Fruit fly (Drosophila melanogaster) whole organism, embryonic: ENCODE results near the gene RpL32.

Experiments used
- B-H2 ChIP-seq: fragments of 200-800 bp; sonication (Bioruptor generic); optimal IDR thresholded peaks from 2 replicates; lab custom pipeline; 2018; ENCODE audit warnings: missing biosample characterization, mild to moderate bottlenecking, missing genetic modification characterization
- Bgb ChIP-seq: fragments of 200-800 bp; sonication (Bioruptor generic); IDR thresholded peaks from 2 replicates; pipeline ENCODE4 v1.3.6; 2022; ENCODE audit warnings: missing biosample characterization, missing genetic modification characterization; ENCODE audit not compliant: partially characterized antibody
- CG10543 ChIP-seq: fragments of 200-800 bp; sonication (Bioruptor generic); optimal IDR thresholded peaks from 3 replicates; lab custom pipeline; 2017; ENCODE audit warnings: missing biosample characterization, mild to moderate bottlenecking, missing genetic modification characterization, moderate library complexity
- CG10959 ChIP-seq: fragments of 200-800 bp; sonication (Bioruptor generic); IDR thresholded peaks from 2 replicates; pipeline ENCODE4 v1.3.6; 2022; ENCODE audit warnings: missing biosample characterization, missing genetic modification characterization
- CG13296 ChIP-seq: fragments of 200-800 bp; sonication (Bioruptor generic); optimal IDR thresholded peaks from 3 replicates; lab custom pipeline; 2018; ENCODE audit warnings: missing biosample characterization, mild to moderate bottlenecking, missing genetic modification characterization
- CG15269 ChIP-seq: fragments of 200-800 bp; sonication (Bioruptor generic); optimal IDR thresholded peaks from 2 replicates; lab custom pipeline; 2018; ENCODE audit warnings: missing biosample characterization, mild to moderate bottlenecking, missing genetic modification characterization, moderate library complexity
- CG17912 ChIP-seq: fragments of 200-800 bp; sonication (Bioruptor generic); optimal IDR thresholded peaks from 2 replicates; lab custom pipeline; 2018; ENCODE audit warnings: missing biosample characterization, mild to moderate bottlenecking, missing genetic modification characterization
- CG1792 ChIP-seq: fragments of 200-800 bp; sonication (Bioruptor generic); optimal IDR thresholded peaks from 2 replicates; lab custom pipeline; 2016; ENCODE audit warnings: missing biosample characterization, missing genetic modification characterization
- CG2116 ChIP-seq: fragments of 200-800 bp; sonication (Bioruptor generic); optimal IDR thresholded peaks from 3 replicates; lab custom pipeline; 2018; ENCODE audit warnings: missing biosample characterization, mild to moderate bottlenecking, missing genetic modification characterization
- CG3847 ChIP-seq: fragments of 200-800 bp; sonication (Bioruptor generic); IDR thresholded peaks from 2 replicates; pipeline ENCODE4 v1.3.6; 2022; ENCODE audit warnings: missing biosample characterization, missing genetic modification characterization
- CG4282 ChIP-seq: fragments of 200-800 bp; sonication (Bioruptor generic); optimal IDR thresholded peaks from 2 replicates; lab custom pipeline; 2016; ENCODE audit warnings: missing biosample characterization, missing genetic modification characterization
- CG4328 ChIP-seq: fragments of 200-800 bp; sonication (Bioruptor generic); optimal IDR thresholded peaks from 3 replicates; lab custom pipeline; 2017; ENCODE audit warnings: missing biosample characterization, missing genetic modification reagents, missing genetic modification characterization
- CG4730 ChIP-seq: fragments of 200-800 bp; sonication (Bioruptor generic); IDR thresholded peaks from 2 replicates; pipeline ENCODE4 v1.3.6; 2022; ENCODE audit warnings: missing biosample characterization, missing genetic modification characterization
- CG7745 ChIP-seq: fragments of 200-800 bp; sonication (Bioruptor generic); optimal IDR thresholded peaks from 2 replicates; lab custom pipeline; 2018; ENCODE audit warnings: missing biosample characterization, mild to moderate bottlenecking, missing genetic modification characterization, moderate library complexity
- CG9437 ChIP-seq: fragments of 200-800 bp; sonication (Bioruptor generic); optimal IDR thresholded peaks from 2 replicates; lab custom pipeline; 2018; ENCODE audit warnings: missing biosample characterization, mild to moderate bottlenecking, missing genetic modification characterization
- CG9609 ChIP-seq: fragments of 200-800 bp; sonication (Bioruptor generic); optimal IDR thresholded peaks from 3 replicates; lab custom pipeline; 2016; ENCODE audit warnings: missing biosample characterization, missing genetic modification characterization
- CHES-1-like ChIP-seq: fragments of 200-800 bp; sonication (Bioruptor generic); optimal IDR thresholded peaks from 2 replicates; lab custom pipeline; 2016; ENCODE audit warnings: missing biosample characterization, missing genetic modification characterization
- Chrac-16 ChIP-seq: fragments of 200-800 bp; sonication (Bioruptor generic); optimal IDR thresholded peaks from 3 replicates; lab custom pipeline; 2016; ENCODE audit warnings: missing biosample characterization, missing genetic modification characterization
- CoRest ChIP-seq: fragments of 200-800 bp; sonication (Bioruptor generic); optimal IDR thresholded peaks from 3 replicates; lab custom pipeline; 2018; ENCODE audit warnings: missing biosample characterization, mild to moderate bottlenecking, missing genetic modification characterization, moderate library complexity
- CrebB ChIP-seq: fragments of 200-800 bp; sonication (Bioruptor generic); optimal IDR thresholded peaks from 3 replicates; lab custom pipeline; 2018; ENCODE audit warnings: missing biosample characterization, mild to moderate bottlenecking, missing genetic modification characterization
- Doc3 ChIP-seq: fragments of 200-800 bp; sonication (Bioruptor generic); IDR thresholded peaks from 3 replicates; pipeline ENCODE4 v1.3.6; 2022; ENCODE audit warnings: missing biosample characterization, missing genetic modification characterization; ENCODE audit not compliant: partially characterized antibody
- Ets65A ChIP-seq: fragments of 200-800 bp; sonication (Bioruptor generic); peaks from one replicate; lab custom pipeline; 2016; ENCODE audit warnings: missing biosample characterization, missing genetic modification characterization
- GATAe ChIP-seq: fragments of 200-800 bp; sonication (Bioruptor generic); conservative IDR thresholded peaks from 2 replicates; pipeline ENCODE4 v1.3.6; 2022; ENCODE audit warnings: missing biosample characterization, missing genetic modification characterization
- HLH3B ChIP-seq: fragments of 200-800 bp; sonication (Bioruptor generic); IDR thresholded peaks from 2 replicates; pipeline ENCODE4 v1.3.6; 2022; ENCODE audit warnings: missing biosample characterization, missing genetic modification characterization
- HLH4C ChIP-seq: fragments of 200-800 bp; sonication (Bioruptor generic); IDR thresholded peaks from 3 replicates; pipeline ENCODE4 v1.3.6; 2022; ENCODE audit warnings: missing biosample characterization, missing genetic modification characterization; ENCODE audit not compliant: partially characterized antibody
- Hr51 ChIP-seq, 2 experiments: fragments of 200-800 bp; sonication (Bioruptor generic); optimal IDR thresholded peaks; 2 replicates in 1 of 2; 3 replicates in 1 of 2; lab custom pipeline; 2016 to 2018; ENCODE audit warnings: missing biosample characterization in 2 of 2, missing genetic modification characterization in 2 of 2, mild to moderate bottlenecking in 1 of 2, moderate library complexity in 1 of 2
- Hsf ChIP-seq: fragments of 200-800 bp; sonication (Bioruptor generic); optimal IDR thresholded peaks from 3 replicates; lab custom pipeline; 2016; ENCODE audit warnings: missing biosample characterization, missing genetic modification characterization
- MESR4 ChIP-seq: fragments of 200-800 bp; sonication (Bioruptor generic); optimal IDR thresholded peaks from 2 replicates; lab custom pipeline; 2018; ENCODE audit warnings: missing biosample characterization, mild to moderate bottlenecking, missing genetic modification characterization, moderate library complexity
- Med ChIP-seq: fragments of 200-800 bp; sonication (Bioruptor generic); peaks from one replicate; lab custom pipeline; 2016; ENCODE audit warnings: missing biosample characterization, missing genetic modification characterization, mild to moderate bottlenecking, inconsistent platforms, moderate library complexity
- cato ChIP-seq: fragments of 200-800 bp; sonication (Bioruptor generic); optimal IDR thresholded peaks from 2 replicates; lab custom pipeline; 2016; ENCODE audit warnings: missing biosample characterization, missing genetic modification characterization, borderline replicate concordance
- da ChIP-seq: fragments of 200-800 bp; sonication (Bioruptor generic); optimal IDR thresholded peaks from 2 replicates; lab custom pipeline; 2016; ENCODE audit warnings: missing biosample characterization, missing genetic modification characterization
- dimm ChIP-seq: fragments of 200-800 bp; sonication (Bioruptor generic); IDR thresholded peaks from 2 replicates; pipeline ENCODE4 v1.3.6; 2022; ENCODE audit warnings: missing biosample characterization, missing genetic modification characterization
- ftz-f1 ChIP-seq: fragments of 200-800 bp; sonication (Bioruptor generic); optimal IDR thresholded peaks from 2 replicates; lab custom pipeline; 2016; ENCODE audit warnings: missing biosample characterization, missing genetic modification characterization
- gsb ChIP-seq: fragments of 200-800 bp; sonication (Bioruptor generic); IDR thresholded peaks from 2 replicates; pipeline ENCODE4 v1.3.6; 2022; ENCODE audit warnings: missing biosample characterization, missing genetic modification characterization
- hbn ChIP-seq: fragments of 200-800 bp; sonication (Bioruptor generic); IDR thresholded peaks from 2 replicates; pipeline ENCODE4 v1.3.6; 2022; ENCODE audit warnings: missing biosample characterization, missing genetic modification characterization; ENCODE audit not compliant: partially characterized antibody
- her ChIP-seq: fragments of 200-800 bp; sonication (Bioruptor generic); optimal IDR thresholded peaks from 2 replicates; lab custom pipeline; 2016; ENCODE audit warnings: missing biosample characterization, missing genetic modification characterization
- jigr1 ChIP-seq: fragments of 200-800 bp; sonication (Bioruptor generic); IDR thresholded peaks from 3 replicates; pipeline ENCODE4 v1.3.6; 2022; ENCODE audit warnings: missing biosample characterization, missing genetic modification characterization
- knrl ChIP-seq: fragments of 200-800 bp; sonication (Bioruptor generic); IDR thresholded peaks from 3 replicates; pipeline ENCODE4 v1.3.6; 2022; ENCODE audit warnings: missing biosample characterization, missing genetic modification characterization; ENCODE audit not compliant: partially characterized antibody
- lov ChIP-seq, 2 experiments: fragments of 200-800 bp in 1 of 2; fragments of >200 bp in 1 of 2; sonication (Bioruptor generic) in 1 of 2; IDR thresholded peaks in 1 of 2; optimal IDR thresholded peaks in 1 of 2; 2 replicates in 1 of 2; 3 replicates in 1 of 2; pipeline versions ENCODE4 v1.3.6 to Lab custom; 2017 to 2022; ENCODE audit warnings: missing biosample characterization in 1 of 2, missing genetic modification characterization in 1 of 2
- mirr ChIP-seq: fragments of 200-800 bp; sonication (Bioruptor generic); optimal IDR thresholded peaks from 3 replicates; lab custom pipeline; 2018; ENCODE audit warnings: missing biosample characterization, mild to moderate bottlenecking, missing genetic modification characterization
- otp ChIP-seq: fragments of 200-800 bp; sonication (Bioruptor generic); IDR thresholded peaks from 3 replicates; pipeline ENCODE4, ENCODE4 v1.3.6; 2022; ENCODE audit warnings: missing biosample characterization, missing genetic modification characterization
- prd ChIP-seq, 3 experiments: fragments of >200 bp in 2 of 3; fragments of 200-800 bp in 1 of 3; sonication (Bioruptor generic) in 1 of 3; optimal IDR thresholded peaks in 2 of 3; IDR thresholded peaks in 1 of 3; 2 replicates in 2 of 3; 3 replicates in 1 of 3; pipeline versions ENCODE4 v1.3.6 to Lab custom; 2017 to 2022; ENCODE audit warnings: missing biosample characterization in 1 of 3, missing genetic modification characterization in 1 of 3
- sima ChIP-seq: fragments of 200-800 bp; sonication (Bioruptor generic); optimal IDR thresholded peaks from 2 replicates; lab custom pipeline; 2016; ENCODE audit warnings: missing biosample characterization, missing genetic modification characterization
- sisA ChIP-seq: fragments of 200-800 bp; sonication (Bioruptor generic); IDR thresholded peaks from 2 replicates; pipeline ENCODE4 v1.3.6; 2022; ENCODE audit warnings: missing biosample characterization, missing genetic modification characterization
- slou ChIP-seq: fragments of 200-800 bp; sonication (Bioruptor generic); optimal IDR thresholded peaks from 3 replicates; lab custom pipeline; 2016; ENCODE audit warnings: missing biosample characterization, missing genetic modification characterization
- tin ChIP-seq: fragments of 200-800 bp; sonication (Bioruptor generic); optimal IDR thresholded peaks from 3 replicates; lab custom pipeline; 2016; ENCODE audit warnings: missing biosample characterization, missing genetic modification characterization
- usp ChIP-seq: fragments of >200 bp; optimal IDR thresholded peaks from 2 replicates; lab custom pipeline; 2017; ENCODE audit warnings: missing biosample characterization, missing genetic modification characterization
- zen ChIP-seq: fragments of 200-800 bp; sonication (Bioruptor generic); optimal IDR thresholded peaks from 3 replicates; lab custom pipeline; 2018; ENCODE audit warnings: missing biosample characterization, mild to moderate bottlenecking, missing genetic modification characterization, moderate library complexity
- zen2 ChIP-seq: fragments of 200-800 bp; sonication (Bioruptor generic); IDR thresholded peaks from 3 replicates; pipeline ENCODE4 v1.3.6; 2022; ENCODE audit warnings: missing biosample characterization, missing genetic modification characterization; ENCODE audit not compliant: partially characterized antibody

Gene RpL32

DNA sequence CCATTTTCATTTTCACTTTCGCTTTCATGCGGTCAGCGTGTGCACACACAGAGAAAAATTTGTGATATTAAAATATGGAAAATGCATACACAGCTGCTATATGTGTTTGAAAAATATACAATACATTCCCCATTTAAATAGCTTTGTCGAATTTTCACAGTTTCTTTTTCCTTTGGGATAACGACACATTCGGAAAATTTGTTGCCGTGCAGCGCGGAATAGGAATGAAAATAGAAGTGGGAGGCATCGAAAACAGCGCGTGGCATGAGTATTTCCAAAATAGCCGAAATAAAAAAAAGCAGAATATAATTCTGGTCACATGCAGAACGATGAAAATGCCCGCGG is 46.7 kb upstream of the RpL32 start (continued):
- TF ChIP-seq Hr51 (GFP tag; optimal IDR thresholded peaks at IDR 0.05; lab: Kevin White, UChicago) (peak; percentile 78 to 80), CG3847 (GFP tag; lab: Robert Waterston, UW) (peak; percentile 87), sisA (GFP tag; lab: Robert Waterston, UW) (peak; percentile 92), tin (peak; percentile 81), mirr (GFP tag; lab: Kevin White, UChicago) (peak; percentile 44), CoRest (tag; lab: Kevin White, UChicago) (peak; percentile 87), B-H2 (peak; percentile 72), lov (optimal IDR thresholded peaks at IDR 0.05; lab: Kevin White, UChicago) (no peak), lov (GFP tag; IDR thresholded peaks at IDR 0.05; lab: Robert Waterston, UW) (peak; percentile 82), CrebB (tag; lab: Kevin White, UChicago) (peak; percentile 74), CG17912 (GFP tag; lab: Kevin White, UChicago) (peak; percentile 10), CG7745 (tag; lab: Kevin White, UChicago) (no peak), Chrac-16 (GFP tag; lab: Kevin White, UChicago) (peak; percentile 81), hbn (GFP tag; lab: Robert Waterston, UW) (no peak), ftz-f1 (GFP tag; lab: Kevin White, UChicago) (peak; percentile 37), da (peak; percentile 29), CG2116 (peak; percentile 37), sima (peak; percentile 80), usp (GFP tag; lab: Kevin White, UChicago) (no peak), Ets65A (peak; percentile 97), jigr1 (GFP tag; lab: Robert Waterston, UW) (peak; percentile 55; the same call in 2 of the 3 replicates), her (peak; percentile 85), GATAe (GFP tag; lab: Robert Waterston, UW) (no peak; the same call in 1 of the 2 replicates), CG4730 (GFP tag; lab: Robert Waterston, UW) (peak; percentile 75), CHES-1-like (peak; percentile 89), CG10543 (GFP tag; lab: Kevin White, UChicago) (peak; percentile 56), Doc3 (no peak), CG13296 (GFP tag; lab: Kevin White, UChicago) (peak; percentile 73), zen2 (GFP tag; lab: Robert Waterston, UW) (no peak), CG9609 (GFP tag; lab: Kevin White, UChicago) (peak; percentile 78), knrl (GFP tag; lab: Robert Waterston, UW) (no peak), CG10959 (GFP tag; lab: Robert Waterston, UW) (peak; percentile 81), MESR4 (GFP tag; lab: Kevin White, UChicago) (peak; percentile 14), zen (tag; lab: Kevin White, UChicago) (peak; percentile 67), prd (optimal IDR thresholded peaks at IDR 0.05; lab: Kevin White, UChicago) (no peak), prd (GFP tag; IDR thresholded peaks at IDR 0.05; lab: Robert Waterston, UW) (peak; percentile 91), dimm (peak; percentile 59), CG4328 (GFP tag; lab: Kevin White, UChicago) (peak; percentile 60), gsb (peak; percentile 80), CG4282 (GFP tag; lab: Kevin White, UChicago) (peak; percentile 67), HLH3B (GFP tag; lab: Robert Waterston, UW) (peak; percentile 88), cato (peak; percentile 58), otp (peak; percentile 80; the same call in 2 of the 3 replicates), Hsf (peak; percentile 88), Med (GFP tag; lab: Kevin White, UChicago) (peak; percentile 98), CG1792 (GFP tag; lab: Kevin White, UChicago) (peak; percentile 70), slou (GFP tag; lab: Kevin White, UChicago) (no peak), Bgb (GFP tag; lab: Robert Waterston, UW) (no peak), CG15269 (tag; lab: Kevin White, UChicago) (peak; percentile 87), HLH4C (GFP tag; lab: Robert Waterston, UW) (no peak), CG9437 (GFP tag; lab: Kevin White, UChicago) (peak; percentile 61)
